Worm (Caenorhabditis elegans) whole organism, L2 larva: ENCODE data around the gene lgc-38.

ENCODE experiments used
- F13H6.1 ChIP-seq: sonication (generic microtip); optimal IDR thresholded peaks from 2 replicates; lab custom pipeline; 2016; ENCODE audit warnings: missing genetic modification characterization, missing compliant biosample characterization
- ZK546.5 ChIP-seq: sonication (generic microtip); optimal IDR thresholded peaks from 2 replicates; lab custom pipeline; 2017; ENCODE audit warnings: missing biosample characterization, missing genetic modification characterization
- alr-1 ChIP-seq: fragments of 150-350 bp; optimal IDR thresholded peaks from 2 replicates; lab custom pipeline; 2014; ENCODE audit warnings: missing biosample characterization, missing genetic modification characterization
- ama-1 ChIP-seq: fragments of 150-350 bp; optimal IDR thresholded peaks from 2 replicates; lab custom pipeline; 2018; ENCODE audit warnings: inconsistent platforms
- dmd-4 ChIP-seq: sonication (generic microtip); optimal IDR thresholded peaks from 2 replicates; lab custom pipeline; 2017; ENCODE audit warnings: missing biosample characterization, missing genetic modification characterization
- elt-1 ChIP-seq: fragments of 150-350 bp; optimal IDR thresholded peaks from 2 replicates; lab custom pipeline; 2014; ENCODE audit warnings: missing biosample characterization, missing genetic modification characterization
- fos-1 ChIP-seq: fragments of 150-350 bp; optimal IDR thresholded peaks from 2 replicates; lab custom pipeline; 2014; ENCODE audit warnings: missing biosample characterization, missing genetic modification characterization
- lsy-2 ChIP-seq, 2 experiments: fragments of 150-350 bp in 1 of 2; sonication (generic microtip) in 1 of 2; optimal IDR thresholded peaks; 2 replicates each; lab custom pipeline; 2014 to 2017; ENCODE audit warnings: missing biosample characterization in 2 of 2, missing genetic modification characterization in 2 of 2
- nhr-11 ChIP-seq: fragments of 150-350 bp; optimal IDR thresholded peaks from 2 replicates; lab custom pipeline; 2014; ENCODE audit warnings: missing biosample characterization, missing genetic modification characterization
- nhr-129 ChIP-seq: fragments of 150-350 bp; optimal IDR thresholded peaks from 2 replicates; lab custom pipeline; 2014; ENCODE audit warnings: missing biosample characterization, missing genetic modification characterization
- nhr-25 ChIP-seq: fragments of 150-350 bp; sonication (generic microtip); optimal IDR thresholded peaks from 3 replicates; lab custom pipeline; 2014; ENCODE audit warnings: missing biosample characterization, missing genetic modification characterization
- nhr-77 ChIP-seq: fragments of 150-350 bp; optimal IDR thresholded peaks from 2 replicates; lab custom pipeline; 2014; ENCODE audit warnings: missing biosample characterization, missing genetic modification characterization
- peb-1 ChIP-seq: fragments of 150-350 bp; optimal IDR thresholded peaks from 2 replicates; lab custom pipeline; 2014; ENCODE audit warnings: missing biosample characterization, missing genetic modification characterization
- unc-39 ChIP-seq: fragments of 150-350 bp; optimal IDR thresholded peaks from 2 replicates; lab custom pipeline; 2014; ENCODE audit warnings: missing biosample characterization, missing genetic modification characterization

DNA sequence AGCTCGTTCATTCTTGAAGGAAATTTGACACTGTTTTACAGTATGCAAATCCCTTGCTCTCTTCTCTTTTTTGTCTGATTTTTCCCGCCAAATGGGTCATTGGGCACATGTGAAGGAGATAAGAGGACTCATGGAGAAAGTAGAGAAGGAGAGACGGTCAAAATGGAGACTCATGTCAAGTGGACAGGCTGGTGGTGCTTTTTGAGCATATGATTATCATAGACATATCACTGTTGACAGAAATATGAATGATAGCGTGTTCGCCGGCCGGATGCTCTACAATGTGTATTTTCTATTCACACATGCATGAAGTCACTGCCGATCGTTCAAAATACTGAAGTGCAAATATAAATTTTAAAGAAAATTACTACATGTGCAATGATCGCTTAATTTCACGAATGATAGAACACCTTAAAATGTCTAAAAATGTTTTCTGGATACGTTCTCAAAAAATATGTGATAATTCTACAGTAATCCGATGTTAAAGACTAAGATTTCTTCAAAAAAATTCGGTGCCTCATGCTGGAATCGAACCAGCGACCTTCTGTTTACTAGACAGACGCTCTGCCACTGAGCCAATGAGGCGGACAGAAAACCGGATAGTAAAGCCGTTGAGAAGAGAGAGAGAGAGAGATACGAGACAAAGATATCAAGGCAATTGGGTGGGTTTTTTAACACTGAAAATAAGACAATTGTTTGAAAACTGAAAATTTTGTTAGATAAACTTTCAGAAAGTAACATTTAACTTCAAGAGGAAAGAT, 21.3 kb downstream of the lgc-38 start:
- TF ChIP-seq lsy-2 (tag; optimal IDR thresholded peaks at IDR 0.05; lab: Kevin White, UChicago) (peak in 1 of 2 experiments; percentile 52), nhr-11 (tag; lab: Kevin White, UChicago) (no peak), peb-1 (tag; lab: Kevin White, UChicago) (no peak), ZK546.5 (tag; lab: Kevin White, UChicago) (no peak), fos-1 (tag; lab: Kevin White, UChicago) (no peak), nhr-77 (no peak), unc-39 (no peak), F13H6.1 (peak; percentile 38), ama-1 (lab: Kevin White, UChicago) (no peak), alr-1 (no peak), nhr-25 (tag; lab: Kevin White, UChicago) (no peak), nhr-129 (tag; lab: Kevin White, UChicago) (peak; percentile 62), dmd-4 (tag; lab: Kevin White, UChicago) (no peak), elt-1 (tag; lab: Kevin White, UChicago) (no peak)
